Fruit fly (Drosophila melanogaster) whole organism, embryonic: ENCODE data around the gene Gmppb.

Experiments used
- Ada2b ChIP-seq: fragments of 200-800 bp; sonication (Bioruptor generic); IDR thresholded peaks from 2 replicates; pipeline ENCODE4 v1.3.6; 2022; ENCODE audit warnings: missing biosample characterization, missing genetic modification characterization
- B-H1 ChIP-seq: fragments of 200-800 bp; sonication (Bioruptor generic); IDR thresholded peaks from 3 replicates; pipeline ENCODE4 v1.3.6; 2022; ENCODE audit warnings: missing biosample characterization, missing genetic modification characterization
- CG10462 ChIP-seq: fragments of 200-800 bp; sonication (Bioruptor generic); optimal IDR thresholded peaks from 2 replicates; lab custom pipeline; 2016; ENCODE audit warnings: missing biosample characterization, missing genetic modification characterization
- CG12155 ChIP-seq: fragments of 200-800 bp; sonication (Bioruptor generic); optimal IDR thresholded peaks from 3 replicates; lab custom pipeline; 2016; ENCODE audit warnings: missing biosample characterization, missing genetic modification characterization
- CG12391 ChIP-seq: fragments of 200-800 bp; sonication (Bioruptor generic); optimal IDR thresholded peaks from 3 replicates; lab custom pipeline; 2018; ENCODE audit warnings: missing biosample characterization, mild to moderate bottlenecking, missing genetic modification characterization, moderate library complexity
- CG12659 ChIP-seq: fragments of 200-800 bp; sonication (Bioruptor generic); optimal IDR thresholded peaks from 3 replicates; lab custom pipeline; 2017; ENCODE audit warnings: mild to moderate bottlenecking, missing biosample characterization, missing genetic modification reagents, missing genetic modification characterization
- CG13424 ChIP-seq: fragments of 200-800 bp; sonication (Bioruptor generic); optimal IDR thresholded peaks from 2 replicates; lab custom pipeline; 2019; ENCODE audit warnings: missing biosample characterization, mild to moderate bottlenecking, missing genetic modification characterization, moderate library complexity
- CG14050 ChIP-seq: fragments of 200-800 bp; sonication (Bioruptor generic); IDR thresholded peaks from 3 replicates; pipeline ENCODE4 v1.3.6; 2022; ENCODE audit warnings: missing biosample characterization, missing genetic modification characterization
- CG15011 ChIP-seq: fragments of 200-800 bp; sonication (Bioruptor generic); optimal IDR thresholded peaks from 3 replicates; lab custom pipeline; 2018; ENCODE audit warnings: missing biosample characterization, mild to moderate bottlenecking, missing genetic modification characterization
- CG15514 ChIP-seq: fragments of 200-800 bp; sonication (Bioruptor generic); optimal IDR thresholded peaks from 3 replicates; lab custom pipeline; 2017; ENCODE audit warnings: missing biosample characterization, missing genetic modification characterization, mild to moderate bottlenecking, moderate library complexity, missing genetic modification reagents
- CG17186 ChIP-seq: fragments of 200-800 bp; sonication (Bioruptor generic); optimal IDR thresholded peaks from 3 replicates; lab custom pipeline; 2017; ENCODE audit warnings: missing biosample characterization, missing genetic modification reagents, missing genetic modification characterization
- CG18764 ChIP-seq: fragments of 200-800 bp; sonication (Bioruptor generic); optimal IDR thresholded peaks from 3 replicates; lab custom pipeline; 2016; ENCODE audit warnings: missing biosample characterization, missing genetic modification characterization
- CG31388 ChIP-seq: fragments of 200-800 bp; sonication (Bioruptor generic); optimal IDR thresholded peaks from 2 replicates; lab custom pipeline; 2016; ENCODE audit warnings: missing biosample characterization, missing genetic modification characterization
- CG3281 ChIP-seq: fragments of 200-800 bp; sonication (Bioruptor generic); optimal IDR thresholded peaks from 3 replicates; lab custom pipeline; 2017; ENCODE audit warnings: missing biosample characterization, mild to moderate bottlenecking, missing genetic modification characterization
- CG4360 ChIP-seq: fragments of 200-800 bp; sonication (Bioruptor generic); IDR thresholded peaks from 2 replicates; pipeline ENCODE4 v1.3.6; 2022; ENCODE audit warnings: missing biosample characterization, missing genetic modification characterization
- CG5245 ChIP-seq: fragments of 200-800 bp; sonication (Bioruptor generic); optimal IDR thresholded peaks from 3 replicates; lab custom pipeline; 2016; ENCODE audit warnings: missing biosample characterization, missing genetic modification characterization
- CG6765 ChIP-seq: fragments of 200-800 bp; sonication (Bioruptor generic); optimal IDR thresholded peaks from 3 replicates; lab custom pipeline; 2017; ENCODE audit warnings: missing biosample characterization, mild to moderate bottlenecking, missing genetic modification characterization
- CG8359 ChIP-seq: fragments of 200-800 bp; sonication (Bioruptor generic); optimal IDR thresholded peaks from 2 replicates; lab custom pipeline; 2017; ENCODE audit warnings: missing biosample characterization, mild to moderate bottlenecking, missing genetic modification characterization, borderline replicate concordance
- CG8924 ChIP-seq: fragments of 200-800 bp; optimal IDR thresholded peaks from 3 replicates; lab custom pipeline; 2019; ENCODE audit warnings: missing biosample characterization, mild to moderate bottlenecking, missing genetic modification characterization, moderate library complexity
- CG9797 ChIP-seq: fragments of 200-800 bp; sonication (Bioruptor generic); optimal IDR thresholded peaks from 3 replicates; lab custom pipeline; 2018; ENCODE audit warnings: missing biosample characterization, mild to moderate bottlenecking, missing genetic modification characterization
- CG9932 ChIP-seq: fragments of 200-800 bp; sonication (Bioruptor generic); IDR thresholded peaks from 2 replicates; pipeline ENCODE4 v1.3.6; 2022; ENCODE audit warnings: missing biosample characterization, missing genetic modification characterization
- CHES-1-like ChIP-seq: fragments of 200-800 bp; sonication (Bioruptor generic); optimal IDR thresholded peaks from 2 replicates; lab custom pipeline; 2016; ENCODE audit warnings: missing biosample characterization, missing genetic modification characterization
- D19A ChIP-seq: fragments of 200-800 bp; optimal IDR thresholded peaks from 3 replicates; lab custom pipeline; 2019; ENCODE audit warnings: missing biosample characterization, mild to moderate bottlenecking, missing genetic modification characterization, moderate library complexity
- Dbx ChIP-seq: fragments of 200-800 bp; sonication (Bioruptor generic); IDR thresholded peaks from 3 replicates; pipeline ENCODE4 v1.3.6; 2022; ENCODE audit warnings: missing biosample characterization, missing genetic modification characterization
- Dek ChIP-seq: fragments of 200-800 bp; sonication (Bioruptor generic); optimal IDR thresholded peaks from 3 replicates; lab custom pipeline; 2019; ENCODE audit warnings: missing biosample characterization, mild to moderate bottlenecking, missing genetic modification characterization, moderate library complexity
- Dip3 ChIP-seq: fragments of 200-800 bp; sonication (Bioruptor generic); optimal IDR thresholded peaks from 3 replicates; lab custom pipeline; 2016; ENCODE audit warnings: missing biosample characterization, missing genetic modification characterization
- ERR ChIP-seq: fragments of 200-800 bp; sonication (Bioruptor generic); optimal IDR thresholded peaks from 2 replicates; lab custom pipeline; 2016; ENCODE audit warnings: missing biosample characterization, missing genetic modification characterization
- Elba2 ChIP-seq: fragments of 200-800 bp; sonication (Bioruptor generic); optimal IDR thresholded peaks from 3 replicates; lab custom pipeline; 2016; ENCODE audit warnings: missing biosample characterization, missing genetic modification characterization
- Fer1 ChIP-seq: fragments of 200-800 bp; sonication (Bioruptor generic); optimal IDR thresholded peaks from 2 replicates; lab custom pipeline; 2017; ENCODE audit warnings: missing biosample characterization, mild to moderate bottlenecking, missing genetic modification characterization
- H2.0 ChIP-seq: fragments of 200-800 bp; sonication (Bioruptor generic); IDR thresholded peaks from 2 replicates; pipeline ENCODE4 v1.3.6; 2022; ENCODE audit warnings: missing biosample characterization, missing genetic modification characterization
- HmgD ChIP-seq: fragments of 200-800 bp; sonication (Bioruptor generic); optimal IDR thresholded peaks from 3 replicates; lab custom pipeline; 2016; ENCODE audit warnings: missing biosample characterization, missing genetic modification characterization
- Meics ChIP-seq: fragments of 200-800 bp; sonication (Bioruptor generic); optimal IDR thresholded peaks from 2 replicates; lab custom pipeline; 2017; ENCODE audit warnings: missing biosample characterization, mild to moderate bottlenecking, missing genetic modification characterization
- Myb ChIP-seq: fragments of 200-800 bp; sonication (Bioruptor generic); optimal IDR thresholded peaks from 2 replicates; lab custom pipeline; 2016; ENCODE audit warnings: missing biosample characterization, missing genetic modification characterization
- Xbp1 ChIP-seq: fragments of 200-800 bp; sonication (Bioruptor generic); optimal IDR thresholded peaks from 3 replicates; lab custom pipeline; 2016; ENCODE audit warnings: missing biosample characterization, mild to moderate bottlenecking, missing genetic modification characterization
- Xrp1 ChIP-seq: fragments of 200-800 bp; sonication (Bioruptor generic); IDR thresholded peaks from 2 replicates; pipeline ENCODE4 v1.3.6; 2022; ENCODE audit warnings: missing biosample characterization, missing genetic modification characterization
- bab2 ChIP-seq: fragments of 200-800 bp; sonication (Bioruptor generic); optimal IDR thresholded peaks from 2 replicates; lab custom pipeline; 2016; ENCODE audit warnings: missing biosample characterization, missing genetic modification characterization
- bcd ChIP-seq: fragments of 200-800 bp; sonication (Bioruptor generic); optimal IDR thresholded peaks from 2 replicates; lab custom pipeline; 2017; ENCODE audit warnings: missing biosample characterization, mild to moderate bottlenecking, missing genetic modification characterization
- cas ChIP-seq: fragments of 200-800 bp; sonication (Bioruptor generic); IDR thresholded peaks from 2 replicates; pipeline ENCODE4 v1.3.6; 2022; ENCODE audit warnings: missing biosample characterization, missing genetic modification characterization
- ewg ChIP-seq: fragments of 200-800 bp; sonication (Bioruptor generic); optimal IDR thresholded peaks from 3 replicates; lab custom pipeline; 2017; ENCODE audit warnings: mild to moderate bottlenecking, missing biosample characterization, missing genetic modification reagents, missing genetic modification characterization
- fu2 ChIP-seq: fragments of 200-800 bp; sonication (Bioruptor generic); optimal IDR thresholded peaks from 2 replicates; lab custom pipeline; 2016; ENCODE audit warnings: missing biosample characterization, missing genetic modification characterization
- grau ChIP-seq: fragments of 200-800 bp; optimal IDR thresholded peaks from 3 replicates; lab custom pipeline; 2019; ENCODE audit warnings: missing biosample characterization, mild to moderate bottlenecking, missing genetic modification characterization, moderate library complexity
- hkb ChIP-seq, 2 experiments: fragments of 200-800 bp in 1 of 2; fragments of >200 bp in 1 of 2; sonication (Bioruptor generic) in 1 of 2; IDR thresholded peaks in 1 of 2; optimal IDR thresholded peaks in 1 of 2; 2 replicates each; pipeline versions ENCODE4 v1.3.6 to Lab custom; 2017 to 2022; ENCODE audit warnings: missing biosample characterization in 1 of 2, missing genetic modification characterization in 1 of 2
- ind ChIP-seq: fragments of 200-800 bp; sonication (Bioruptor generic); optimal IDR thresholded peaks from 3 replicates; lab custom pipeline; 2016; ENCODE audit warnings: missing biosample characterization, missing genetic modification characterization
- jumu ChIP-seq: fragments of 200-800 bp; sonication (Bioruptor generic); optimal IDR thresholded peaks from 3 replicates; lab custom pipeline; 2016; ENCODE audit warnings: missing biosample characterization, missing genetic modification characterization
- lmd ChIP-seq: fragments of 200-800 bp; sonication (Bioruptor generic); IDR thresholded peaks from 2 replicates; pipeline ENCODE4 v1.3.6; 2022; ENCODE audit warnings: missing biosample characterization, missing genetic modification characterization
- prd ChIP-seq, 3 experiments: fragments of >200 bp in 2 of 3; fragments of 200-800 bp in 1 of 3; sonication (Bioruptor generic) in 1 of 3; optimal IDR thresholded peaks in 2 of 3; IDR thresholded peaks in 1 of 3; 2 replicates in 2 of 3; 3 replicates in 1 of 3; pipeline versions ENCODE4 v1.3.6 to Lab custom; 2017 to 2022; ENCODE audit warnings: missing biosample characterization in 1 of 3, missing genetic modification characterization in 1 of 3
- ranshi ChIP-seq: fragments of 200-800 bp; sonication (Bioruptor generic); IDR thresholded peaks from 2 replicates; pipeline ENCODE4 v1.3.6; 2022; ENCODE audit warnings: missing biosample characterization, missing genetic modification characterization
- sima ChIP-seq: fragments of 200-800 bp; sonication (Bioruptor generic); optimal IDR thresholded peaks from 2 replicates; lab custom pipeline; 2016; ENCODE audit warnings: missing biosample characterization, missing genetic modification characterization
- ssp ChIP-seq: fragments of 200-800 bp; sonication (Bioruptor generic); IDR thresholded peaks from 2 replicates; pipeline ENCODE4 v1.3.6; 2022; ENCODE audit warnings: missing biosample characterization, missing genetic modification characterization
- trem ChIP-seq: fragments of 200-800 bp; optimal IDR thresholded peaks from 3 replicates; lab custom pipeline; 2019; ENCODE audit warnings: missing biosample characterization, mild to moderate bottlenecking, missing genetic modification characterization, moderate library complexity

Gene Gmppb

DNA sequence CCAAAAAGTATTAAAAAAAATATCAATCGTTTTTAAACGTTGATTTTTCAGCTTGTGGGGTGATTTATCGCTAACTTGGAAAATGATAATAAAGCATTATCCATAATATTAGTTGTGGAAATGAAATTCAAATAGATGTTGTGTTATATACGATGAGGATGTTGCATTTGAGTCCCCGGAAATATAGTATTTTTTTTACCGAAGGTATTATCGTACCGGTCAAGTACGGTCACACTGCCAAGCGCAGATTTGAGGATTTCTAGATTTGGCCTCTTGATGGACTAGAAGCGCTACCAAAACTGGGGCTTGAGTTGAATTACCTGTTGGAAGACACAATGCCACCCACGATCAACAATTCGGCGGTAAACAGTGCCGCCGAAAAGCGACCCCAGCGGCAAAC, 35.9 kb upstream of the Gmppb start (continued):
- TF ChIP-seq lmd (GFP tag; lab: Robert Waterston, UW), result peak; percentile 32; the same call in 1 of the 2 replicates
- TF ChIP-seq Ada2b (GFP tag; lab: Robert Waterston, UW), result peak; percentile 13; the same call in 1 of the 2 replicates
- peak; percentile 71 for TF ChIP-seq CG12391 (tag; lab: Kevin White, UChicago)
- TF ChIP-seq CG12155 (GFP tag; lab: Kevin White, UChicago), result peak; percentile 16
- TF ChIP-seq Fer1 (GFP tag; lab: Kevin White, UChicago), result peak; percentile 30
- TF ChIP-seq CG5245 (GFP tag; lab: Kevin White, UChicago), result peak; percentile 5
- peak; percentile 20 for TF ChIP-seq bab2 (GFP tag; lab: Kevin White, UChicago)
- TF ChIP-seq Myb (GFP tag; lab: Kevin White, UChicago), result peak; percentile 50
- peak; percentile 60; the same call in 1 of the 3 replicates for TF ChIP-seq Dbx (GFP tag; lab: Robert Waterston, UW)
- TF ChIP-seq CG17186 (GFP tag; lab: Kevin White, UChicago), result peak; percentile 37
- no peak for TF ChIP-seq B-H1 (GFP tag; lab: Robert Waterston, UW)
- peak; percentile 15 for TF ChIP-seq CG18764 (GFP tag; lab: Kevin White, UChicago)
- TF ChIP-seq trem (tag; lab: Kevin White, UChicago), result peak; percentile 58
- no peak for TF ChIP-seq prd (optimal IDR thresholded peaks at IDR 0.05; lab: Kevin White, UChicago)
- TF ChIP-seq prd (GFP tag; IDR thresholded peaks at IDR 0.05; lab: Robert Waterston, UW), result peak; percentile 51; the same call in 2 of the 3 replicates
- TF ChIP-seq Dip3 (GFP tag; lab: Kevin White, UChicago), result peak; percentile 17
- peak; percentile 3 for TF ChIP-seq D19A (tag; lab: Kevin White, UChicago)
- TF ChIP-seq CG13424 (tag; lab: Kevin White, UChicago), result peak; percentile 49
- peak; percentile 85 for TF ChIP-seq CG9797 (GFP tag; lab: Kevin White, UChicago)
- peak; percentile 11 for TF ChIP-seq Dek
- peak; percentile 56 for TF ChIP-seq CG12659
- no peak for TF ChIP-seq CG10462 (GFP tag; lab: Kevin White, UChicago)
- peak; percentile 16 for TF ChIP-seq ind
- peak; percentile 59 for TF ChIP-seq Xbp1
- TF ChIP-seq Xrp1 (GFP tag; lab: Robert Waterston, UW), result peak; percentile 49; the same call in 1 of the 2 replicates
- TF ChIP-seq CG31388 (GFP tag; lab: Kevin White, UChicago), result no peak
- TF ChIP-seq Elba2 (GFP tag; lab: Kevin White, UChicago), result peak; percentile 13
- peak; percentile 27 for TF ChIP-seq HmgD
- 0 out of 3 replicates have a peak, but pooled peaks have one; percentile 28 for TF ChIP-seq CG14050 (GFP tag; lab: Robert Waterston, UW)
- no peak for TF ChIP-seq CG15011 (GFP tag; lab: Kevin White, UChicago)
- no peak for TF ChIP-seq CG6765 (GFP tag; lab: Kevin White, UChicago)
- TF ChIP-seq hkb (optimal IDR thresholded peaks at IDR 0.05; lab: Kevin White, UChicago), result no peak
- peak; percentile 54; the same call in 1 of the 2 replicates for TF ChIP-seq hkb (GFP tag; IDR thresholded peaks at IDR 0.05; lab: Robert Waterston, UW)
- peak; percentile 26 for TF ChIP-seq CG8924 (tag; lab: Kevin White, UChicago)
- TF ChIP-seq ssp, result peak; percentile 96
- TF ChIP-seq CG9932 (GFP tag; lab: Robert Waterston, UW), result peak; percentile 43
- TF ChIP-seq sima (GFP tag; lab: Kevin White, UChicago), result no peak
- TF ChIP-seq CG15514 (GFP tag; lab: Kevin White, UChicago), result peak; percentile 19
- TF ChIP-seq fu2, result peak; percentile 2
- peak; percentile 15 for TF ChIP-seq jumu (GFP tag; lab: Kevin White, UChicago)
- TF ChIP-seq grau (tag; lab: Kevin White, UChicago), result peak; percentile 46
- 0 out of 2 replicates have a peak, but pooled peaks have one; percentile 5 for TF ChIP-seq H2.0
- 0 out of 2 replicates have a peak, but pooled peaks have one; percentile 28 for TF ChIP-seq ranshi (GFP tag; lab: Robert Waterston, UW)
- TF ChIP-seq CG4360 (GFP tag; lab: Robert Waterston, UW), result no peak
- TF ChIP-seq CG8359, result no peak
- no peak for TF ChIP-seq CG3281 (GFP tag; lab: Kevin White, UChicago)
- peak; percentile 53 for TF ChIP-seq Meics (GFP tag; lab: Kevin White, UChicago)
- peak; percentile 7 for TF ChIP-seq ERR (GFP tag; lab: Kevin White, UChicago)
- no peak for TF ChIP-seq cas
- TF ChIP-seq CHES-1-like (GFP tag; lab: Kevin White, UChicago), result peak; percentile 38
- TF ChIP-seq ewg, result peak; percentile 11
- TF ChIP-seq bcd, result peak; percentile 21
